Fruit fly (Drosophila melanogaster): ENCODE data around the gene Pgant4.

- TF ChIP-seq pan (optimal IDR thresholded peaks at IDR 0.05) (no peak), CG8478 (optimal IDR thresholded peaks at IDR 0.05) (no peak)
Observed at dm6 chr2L:3479697-3480442, 7.5 kb downstream of the Pgant4 start.

Data from whole organism.